Worm (Caenorhabditis elegans): Measurements from ENCODE around the gene M03D4.4.
A peak's percentile ranks its signal among the peaks of the same experiment; 100 is the strongest.

Gene M03D4.4

DNA sequence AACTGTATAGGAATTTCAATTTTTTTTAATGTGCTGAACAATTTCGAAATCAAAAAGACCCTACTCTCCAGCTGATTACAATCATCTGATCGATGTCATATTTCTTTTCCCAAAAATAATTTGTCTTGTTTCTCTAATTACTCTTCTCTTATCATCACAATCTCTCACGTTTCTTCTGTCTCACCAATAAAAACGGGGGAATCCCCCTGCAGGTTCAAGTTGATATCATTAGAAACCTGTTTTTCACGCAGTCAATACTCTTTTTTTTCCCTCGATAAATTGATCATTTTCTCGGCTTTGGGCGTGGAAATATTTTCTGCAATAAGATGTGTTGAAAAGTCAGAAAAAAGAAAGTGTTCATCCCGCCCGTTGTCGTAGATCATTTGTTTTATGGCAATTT lies 27.3 kb downstream of the M03D4.4 start:
- no peak for TF ChIP-seq mab-5 (tag; optimal IDR thresholded peaks at IDR 0.05)

DNA sequence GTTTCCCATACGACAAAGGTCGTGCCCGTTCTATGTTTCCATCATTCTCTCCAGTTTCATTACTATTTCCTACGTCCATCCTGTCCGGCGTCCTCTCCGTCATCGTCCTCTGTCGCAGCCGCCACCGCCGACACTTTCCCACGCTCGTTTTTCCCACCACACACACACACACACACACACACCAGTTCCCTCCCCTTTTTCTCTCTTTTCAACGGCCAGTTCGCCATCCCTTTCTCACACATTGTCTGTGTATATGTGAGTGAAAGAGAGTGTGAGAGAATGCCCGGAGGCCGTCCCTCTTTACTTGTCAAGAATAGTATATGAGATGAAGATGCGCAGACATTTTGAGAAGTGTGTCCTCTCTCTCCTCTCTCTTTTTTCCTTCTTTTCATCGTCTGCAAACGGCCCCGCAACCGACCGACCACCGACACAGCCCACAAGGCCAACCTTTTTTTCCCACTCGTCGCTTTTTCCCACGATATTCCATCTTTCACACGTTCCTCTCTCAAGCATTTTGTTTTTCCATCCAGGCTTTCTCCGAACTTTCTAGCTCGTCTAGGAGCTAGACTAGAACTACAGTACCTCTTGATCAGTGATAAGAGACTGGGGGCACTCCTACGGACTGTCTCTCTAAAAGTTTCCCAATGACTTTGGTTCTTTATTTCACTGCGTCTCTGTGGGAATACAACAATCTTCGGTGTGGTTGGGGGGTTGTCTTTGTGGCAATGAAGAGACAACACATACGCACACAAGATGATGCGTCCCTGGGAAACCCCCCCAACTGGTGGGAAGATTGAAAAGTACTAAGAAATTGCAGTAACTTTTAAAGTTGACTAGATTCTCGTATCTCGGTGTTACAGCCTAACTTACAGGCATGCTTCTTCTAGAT lies 29.8 kb downstream of the M03D4.4 start:
- no peak for TF ChIP-seq pha-4 (tag; optimal IDR thresholded peaks at IDR 0.05)
- TF ChIP-seq drap-1 (GFP tag; optimal IDR thresholded peaks at IDR 0.05) = peak; percentile 59
- peak; percentile 42 for TF ChIP-seq ces-1 (GFP tag; optimal IDR thresholded peaks at IDR 0.05)
- TF ChIP-seq nhr-2 (tag; optimal IDR thresholded peaks at IDR 0.05) = peak; percentile 69
- TF ChIP-seq elt-3 (tag; optimal IDR thresholded peaks at IDR 0.05) = no peak
- TF ChIP-seq mab-5 (tag; optimal IDR thresholded peaks at IDR 0.05) = no peak
- no peak for TF ChIP-seq unc-39 (tag; optimal IDR thresholded peaks at IDR 0.05)
- TF ChIP-seq ham-2 (GFP tag; optimal IDR thresholded peaks at IDR 0.05) = no peak
- TF ChIP-seq lin-13 (tag; optimal IDR thresholded peaks at IDR 0.05) = no peak
- TF ChIP-seq nhr-237 (tag; optimal IDR thresholded peaks at IDR 0.05) = peak; percentile 19
- no peak for TF ChIP-seq ztf-11 (tag; optimal IDR thresholded peaks at IDR 0.05)
- TF ChIP-seq nhr-12 (tag; optimal IDR thresholded peaks at IDR 0.05) = no peak
- no peak for TF ChIP-seq flh-1 (GFP tag; optimal IDR thresholded peaks at IDR 0.05)
- TF ChIP-seq bed-3 (GFP tag; optimal IDR thresholded peaks at IDR 0.05) = no peak
- peak; percentile 9 for TF ChIP-seq elt-1 (tag; optimal IDR thresholded peaks at IDR 0.05; ENCODE audit: borderline replicate concordance, insufficient read depth)
- no peak for TF ChIP-seq snpc-4 (tag; optimal IDR thresholded peaks at IDR 0.05)
- TF ChIP-seq hlh-1 (tag; optimal IDR thresholded peaks at IDR 0.05) = peak; percentile 57
- TF ChIP-seq nhr-76 (tag; optimal IDR thresholded peaks at IDR 0.05) = no peak
- peak; percentile 73 for TF ChIP-seq sptf-1 (tag; optimal IDR thresholded peaks at IDR 0.05)
- TF ChIP-seq mls-2 (tag; optimal IDR thresholded peaks at IDR 0.05) = peak; percentile 52
- TF ChIP-seq unc-120 (tag; optimal IDR thresholded peaks at IDR 0.05; ENCODE audit: poor library complexity, severe bottlenecking) = peak; percentile 77
- TF ChIP-seq ceh-43 (GFP tag; optimal IDR thresholded peaks at IDR 0.05) = no peak
- TF ChIP-seq ceh-39 (tag; optimal IDR thresholded peaks at IDR 0.05) = no peak
- peak; percentile 66 for TF ChIP-seq M03D4.4 (tag; optimal IDR thresholded peaks at IDR 0.05)
- TF ChIP-seq mep-1 (tag; optimal IDR thresholded peaks at IDR 0.05) = peak; percentile 56
- TF ChIP-seq unc-62 (GFP tag; optimal IDR thresholded peaks at IDR 0.05) = peak; percentile 91
- TF ChIP-seq blmp-1 (tag; optimal IDR thresholded peaks at IDR 0.05) = peak; percentile 37
- no peak for TF ChIP-seq ceh-83 (GFP tag; optimal IDR thresholded peaks at IDR 0.05)
- TF ChIP-seq tbx-8 (GFP tag; optimal IDR thresholded peaks at IDR 0.05) = peak; percentile 69
- TF ChIP-seq cnd-1 (tag; optimal IDR thresholded peaks at IDR 0.05) = peak; percentile 40
- TF ChIP-seq lin-32 (GFP tag; optimal IDR thresholded peaks at IDR 0.05) = no peak
- TF ChIP-seq lsy-2 (tag; optimal IDR thresholded peaks at IDR 0.05) = no peak
- TF ChIP-seq sem-2 (GFP tag; optimal IDR thresholded peaks at IDR 0.05) = peak; percentile 5
- TF ChIP-seq nhr-28 (tag; optimal IDR thresholded peaks at IDR 0.05) = no peak
- TF ChIP-seq zip-8 (tag; optimal IDR thresholded peaks at IDR 0.05) = no peak

DNA sequence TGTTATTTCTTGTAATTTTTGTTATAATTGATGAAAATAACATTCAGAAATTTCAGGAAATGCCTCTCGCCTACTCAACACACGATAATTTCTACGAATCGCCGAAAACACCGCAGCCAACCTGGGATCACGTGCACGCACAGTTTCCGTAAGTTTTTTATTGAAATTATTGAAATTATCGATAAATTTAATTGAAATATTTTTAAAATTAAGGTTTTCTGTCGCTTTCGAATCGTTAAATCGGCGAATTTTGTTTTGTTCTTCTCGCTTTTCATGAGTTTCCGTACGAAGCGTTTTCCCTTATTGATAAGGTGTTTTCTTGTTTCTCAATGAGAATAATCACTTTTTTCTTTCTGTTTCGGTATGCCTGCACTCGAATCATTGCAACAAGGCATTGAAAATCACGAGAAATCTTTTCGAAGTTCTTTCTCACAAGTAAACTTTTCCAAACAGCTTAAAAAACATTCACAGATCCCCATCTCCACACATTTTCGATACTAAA lies 31.7 kb downstream of the M03D4.4 start, which contains the start of gene lag-1:
lag-1 (plus strand) TSS at position 51 of the 502 bp plus-strand sequence.
- TF ChIP-seq mls-2 (tag; optimal IDR thresholded peaks at IDR 0.05) (no peak), sptf-1 (tag; optimal IDR thresholded peaks at IDR 0.05) (no peak), ceh-83 (GFP tag; optimal IDR thresholded peaks at IDR 0.05) (no peak), lin-13 (tag; optimal IDR thresholded peaks at IDR 0.05) (no peak), blmp-1 (tag; optimal IDR thresholded peaks at IDR 0.05) (no peak), nhr-28 (tag; optimal IDR thresholded peaks at IDR 0.05) (no peak), unc-120 (tag; optimal IDR thresholded peaks at IDR 0.05; ENCODE audit: poor library complexity, severe bottlenecking) (no peak), ces-1 (GFP tag; optimal IDR thresholded peaks at IDR 0.05) (no peak), lsy-2 (tag; optimal IDR thresholded peaks at IDR 0.05) (no peak), mep-1 (tag; optimal IDR thresholded peaks at IDR 0.05) (no peak), nhr-2 (tag; optimal IDR thresholded peaks at IDR 0.05) (no peak), M03D4.4 (tag; optimal IDR thresholded peaks at IDR 0.05) (no peak), ceh-39 (tag; optimal IDR thresholded peaks at IDR 0.05) (no peak), elt-1 (tag; optimal IDR thresholded peaks at IDR 0.05; ENCODE audit: borderline replicate concordance, insufficient read depth) (no peak), elt-3 (tag; optimal IDR thresholded peaks at IDR 0.05) (no peak), ztf-11 (tag; optimal IDR thresholded peaks at IDR 0.05) (no peak), sem-2 (GFP tag; optimal IDR thresholded peaks at IDR 0.05) (no peak), lin-32 (GFP tag; optimal IDR thresholded peaks at IDR 0.05) (no peak), cnd-1 (tag; optimal IDR thresholded peaks at IDR 0.05) (no peak), snpc-4 (tag; optimal IDR thresholded peaks at IDR 0.05) (no peak)
